Worm (Caenorhabditis elegans) whole organism, L1 larva: ENCODE results near the gene F11G11.15.
A peak's percentile ranks its signal among the peaks of the same experiment; 100 is the strongest.
"Not testable (repeated sequence)": the region's sequence is repeated elsewhere in the genome, so short reads cannot be mapped to it uniquely, and the experiment has no call there.

Source experiments
- C04F5.9 ChIP-seq: sonication (generic microtip); optimal IDR thresholded peaks from 2 replicates; lab custom pipeline; 2016; ENCODE audit warnings: missing genetic modification characterization, missing compliant biosample characterization
- C16A3.4 ChIP-seq: fragments of 150-350 bp; optimal IDR thresholded peaks from 2 replicates; lab custom pipeline; 2014; ENCODE audit warnings: missing biosample characterization, missing genetic modification characterization
- C34B4.2 ChIP-seq: sonication (generic microtip); optimal IDR thresholded peaks from 2 replicates; lab custom pipeline; 2017; ENCODE audit warnings: mild to moderate bottlenecking, missing genetic modification characterization, missing compliant biosample characterization
- Y116A8C.19 ChIP-seq: sonication (generic microtip); optimal IDR thresholded peaks from 2 replicates; lab custom pipeline; 2016; ENCODE audit warnings: missing compliant biosample characterization, missing genetic modification characterization, borderline replicate concordance
- alr-1 ChIP-seq: fragments of 200-800 bp; sonication (Bioruptor generic); optimal IDR thresholded peaks from 2 replicates; lab custom pipeline; 2018; ENCODE audit warnings: borderline replicate concordance, mild to moderate bottlenecking, missing genetic modification characterization, missing compliant biosample characterization
- aly-2 ChIP-seq: fragments of 150-350 bp; optimal IDR thresholded peaks from 2 replicates; lab custom pipeline; 2014; ENCODE audit warnings: missing biosample characterization, missing genetic modification characterization
- blmp-1 ChIP-seq: fragments of 150-350 bp; optimal IDR thresholded peaks from 2 replicates; lab custom pipeline; 2014; ENCODE audit warnings: missing biosample characterization, missing genetic modification characterization
- ceh-8 ChIP-seq: fragments of 200-800 bp; sonication (Bioruptor generic); optimal IDR thresholded peaks from 2 replicates; lab custom pipeline; 2018; ENCODE audit warnings: mild to moderate bottlenecking, missing genetic modification characterization, moderate library complexity, missing compliant biosample characterization
- ceh-82 ChIP-seq, 3 experiments: fragments of 150-350 bp in 1 of 3; sonication (generic microtip) in 2 of 3; optimal IDR thresholded peaks; 2 replicates each; lab custom pipeline; 2014 to 2017; ENCODE audit warnings: missing biosample characterization in 3 of 3, missing genetic modification characterization in 3 of 3
- ceh-88 ChIP-seq: fragments of 200-800 bp; sonication (Bioruptor generic); IDR thresholded peaks from 2 replicates; pipeline ENCODE4 v1.3.6; 2022; ENCODE audit warnings: missing genetic modification characterization, missing compliant biosample characterization
- ces-1 ChIP-seq: fragments of 150-350 bp; optimal IDR thresholded peaks from 2 replicates; lab custom pipeline; 2014; ENCODE audit warnings: missing biosample characterization, missing genetic modification reagents, missing genetic modification characterization
- dpl-1 ChIP-seq, 3 experiments: fragments of 150-350 bp in 2 of 3; sonication (generic microtip) in 1 of 3; optimal IDR thresholded peaks; 2 replicates each; lab custom pipeline; 2014 to 2017; ENCODE audit warnings: missing biosample characterization in 3 of 3, missing genetic modification characterization in 3 of 3, missing genetic modification reagents in 3 of 3
- dsc-1 ChIP-seq: sonication (generic microtip); optimal IDR thresholded peaks from 2 replicates; lab custom pipeline; 2016; ENCODE audit warnings: mild to moderate bottlenecking, missing genetic modification characterization, missing compliant biosample characterization
- efl-3 ChIP-seq: fragments of 200-800 bp; sonication (Bioruptor generic); optimal IDR thresholded peaks from 2 replicates; lab custom pipeline; 2018; ENCODE audit warnings: mild to moderate bottlenecking, missing genetic modification characterization, missing compliant biosample characterization
- egl-13 ChIP-seq: sonication (generic microtip); optimal IDR thresholded peaks from 2 replicates; lab custom pipeline; 2016; ENCODE audit warnings: missing genotype, missing genetic modification reagents, missing genetic modification characterization, missing compliant biosample characterization
- egl-27 ChIP-seq, 2 experiments: fragments of 150-350 bp in 1 of 2; sonication (generic microtip); optimal IDR thresholded peaks; 3 replicates each; lab custom pipeline; 2017 to 2018; ENCODE audit warnings: missing biosample characterization in 2 of 2, missing genetic modification characterization in 2 of 2, missing genetic modification reagents in 2 of 2
- elt-3 ChIP-seq, 6 experiments: fragments of 150-350 bp in 1 of 6; sonication (generic microtip); optimal IDR thresholded peaks; 2 replicates each; lab custom pipeline; 2017 to 2018; ENCODE audit warnings: missing biosample characterization in 6 of 6, missing genetic modification characterization in 6 of 6, inconsistent platforms in 1 of 6
- fkh-10 ChIP-seq: sonication (generic microtip); optimal IDR thresholded peaks from 2 replicates; lab custom pipeline; 2017; ENCODE audit warnings: missing biosample characterization, missing genetic modification reagents, missing genetic modification characterization
- fkh-4 ChIP-seq: sonication (generic microtip); optimal IDR thresholded peaks from 2 replicates; lab custom pipeline; 2016; ENCODE audit warnings: missing compliant biosample characterization, missing genetic modification characterization, borderline replicate concordance
- fos-1 ChIP-seq: fragments of 150-350 bp; optimal IDR thresholded peaks from 2 replicates; lab custom pipeline; 2014; ENCODE audit warnings: missing biosample characterization, missing genetic modification characterization
- grh-1 ChIP-seq: fragments of 200-800 bp; sonication (Bioruptor generic); IDR thresholded peaks from 2 replicates; pipeline ENCODE4 v1.3.6; 2022; ENCODE audit warnings: missing genetic modification reagents, missing genetic modification characterization, missing compliant biosample characterization
- hlh-17 ChIP-seq: fragments of 200-800 bp; sonication (Bioruptor generic); optimal IDR thresholded peaks from 2 replicates; lab custom pipeline; 2018; ENCODE audit warnings: missing genetic modification characterization, mild to moderate bottlenecking, missing compliant biosample characterization, moderate library complexity, borderline replicate concordance
- irx-1 ChIP-seq: sonication (generic microtip); optimal IDR thresholded peaks from 2 replicates; lab custom pipeline; 2016; ENCODE audit warnings: missing genetic modification characterization, missing compliant biosample characterization
- jun-1 ChIP-seq: fragments of 150-350 bp; optimal IDR thresholded peaks from 2 replicates; lab custom pipeline; 2014; ENCODE audit warnings: missing biosample characterization, missing genetic modification reagents, missing genetic modification characterization
- lin-14 ChIP-seq: fragments of 200-800 bp; sonication (Bioruptor generic); optimal IDR thresholded peaks from 2 replicates; lab custom pipeline; 2018; ENCODE audit warnings: mild to moderate bottlenecking, missing genetic modification characterization, moderate library complexity, missing compliant biosample characterization
- lin-35 ChIP-seq, 2 experiments: fragments of 150-350 bp; optimal IDR thresholded peaks; 2 replicates each; lab custom pipeline; 2014; ENCODE audit warnings: missing biosample characterization in 2 of 2, missing genetic modification characterization in 2 of 2, missing genetic modification reagents in 2 of 2
- mab-9 ChIP-seq: fragments of 200-800 bp; sonication (Bioruptor generic); IDR thresholded peaks from 2 replicates; pipeline ENCODE4 v1.3.6; 2022; ENCODE audit warnings: missing genetic modification reagents, missing genetic modification characterization, missing compliant biosample characterization
- nhr-12 ChIP-seq: sonication (generic microtip); optimal IDR thresholded peaks from 2 replicates; lab custom pipeline; 2017; ENCODE audit warnings: missing biosample characterization, missing genetic modification characterization
- nhr-237 ChIP-seq: fragments of 150-350 bp; optimal IDR thresholded peaks from 2 replicates; lab custom pipeline; 2014; ENCODE audit warnings: missing biosample characterization, missing genetic modification characterization
- nhr-28 ChIP-seq: fragments of 150-350 bp; optimal IDR thresholded peaks from 2 replicates; lab custom pipeline; 2014; ENCODE audit warnings: missing biosample characterization, missing genetic modification characterization
- nhr-47 ChIP-seq: sonication (generic microtip); optimal IDR thresholded peaks from 2 replicates; lab custom pipeline; 2016; ENCODE audit warnings: mild to moderate bottlenecking, missing genetic modification characterization, moderate library complexity, missing compliant biosample characterization
- nhr-90 ChIP-seq: sonication (generic microtip); optimal IDR thresholded peaks from 2 replicates; lab custom pipeline; 2016; ENCODE audit warnings: mild to moderate bottlenecking, missing genetic modification characterization, missing compliant biosample characterization; ENCODE audit not compliant: poor library complexity
- pag-3 ChIP-seq: sonication (generic microtip); optimal IDR thresholded peaks from 2 replicates; lab custom pipeline; 2017; ENCODE audit warnings: missing genetic modification characterization, mild to moderate bottlenecking, missing compliant biosample characterization, antibody characterized with exemption, borderline replicate concordance; ENCODE audit not compliant: insufficient read depth
- pax-3 ChIP-seq: fragments of 200-800 bp; sonication (Bioruptor generic); optimal IDR thresholded peaks from 2 replicates; lab custom pipeline; 2018; ENCODE audit warnings: mild to moderate bottlenecking, missing genetic modification characterization, moderate library complexity, missing compliant biosample characterization
- pqm-1 ChIP-seq: sonication (generic microtip); optimal IDR thresholded peaks from 3 replicates; lab custom pipeline; 2017; ENCODE audit warnings: missing biosample characterization, missing genetic modification characterization
- skn-1 ChIP-seq: fragments of 150-350 bp; optimal IDR thresholded peaks from 2 replicates; lab custom pipeline; 2014; ENCODE audit warnings: missing biosample characterization, missing genetic modification characterization
- snu-23 ChIP-seq: sonication (generic microtip); optimal IDR thresholded peaks from 2 replicates; lab custom pipeline; 2016; ENCODE audit warnings: missing genetic modification characterization, missing compliant biosample characterization
- unc-62 ChIP-seq: fragments of 150-350 bp; optimal IDR thresholded peaks from 2 replicates; lab custom pipeline; 2014; ENCODE audit warnings: missing biosample characterization, missing genetic modification reagents, missing genetic modification characterization
- unc-86 ChIP-seq: sonication (generic microtip); optimal IDR thresholded peaks from 2 replicates; lab custom pipeline; 2016; ENCODE audit warnings: missing genetic modification characterization, missing compliant biosample characterization
- unc-98 ChIP-seq: fragments of 200-800 bp; sonication (Bioruptor generic); IDR thresholded peaks from 2 replicates; pipeline ENCODE4 v1.3.6; 2022; ENCODE audit warnings: missing genetic modification characterization, missing compliant biosample characterization
- vab-15 ChIP-seq: sonication (generic microtip); optimal IDR thresholded peaks from 2 replicates; lab custom pipeline; 2017; ENCODE audit warnings: missing genotype, mild to moderate bottlenecking, missing genetic modification characterization, missing compliant biosample characterization
- xbp-1 ChIP-seq: sonication (generic microtip); optimal IDR thresholded peaks from 2 replicates; lab custom pipeline; 2016; ENCODE audit warnings: missing genetic modification characterization, missing compliant biosample characterization
- zag-1 ChIP-seq: fragments of 150-350 bp; optimal IDR thresholded peaks from 2 replicates; lab custom pipeline; 2014; ENCODE audit warnings: missing biosample characterization, missing genetic modification characterization
- ztf-4 ChIP-seq: fragments of 150-350 bp; optimal IDR thresholded peaks from 2 replicates; lab custom pipeline; 2014; ENCODE audit warnings: missing biosample characterization, missing genetic modification characterization

The F11G11.15 gene

ce11 chrII:4874335-4874861, at the start of gene F11G11.15:
Gene F11G11.15, plus strand, starts transcription at chrII:4874845.
- TF ChIP-seq ceh-8 (GFP tag; lab: Kevin White, UChicago) (no peak), blmp-1 (tag; lab: Kevin White, UChicago) (peak; percentile 77), elt-3 (tag; optimal IDR thresholded peaks at IDR 0.05; lab: Kevin White, UChicago) (peak in 1 of 6 experiments; percentile 5)

- not testable (repeated sequence) for TF ChIP-seq ceh-82 (tag; optimal IDR thresholded peaks at IDR 0.05; lab: Kevin White, UChicago); ces-1; snu-23 (GFP tag; lab: Kevin White, UChicago)
These were observed 49.5 kb upstream of the F11G11.15 start, which contains the start of the genes C33F10.8 and msp-40 for ce11 chrII:4825133-4825532. Gene C33F10.8, minus strand, starts transcription at chrII:4825233. Gene msp-40, plus strand, starts transcription at chrII:4825414.

- no peak for TF ChIP-seq lin-14 (GFP tag; lab: Kevin White, UChicago)
- TF ChIP-seq nhr-12 (tag; lab: Kevin White, UChicago) = no peak
- TF ChIP-seq dpl-1 (GFP tag; optimal IDR thresholded peaks at IDR 0.05; lab: Kevin White, UChicago) = peak; percentile 95 to 98 (median 97)
- TF ChIP-seq fos-1 (tag; lab: Kevin White, UChicago) = no peak
- TF ChIP-seq dsc-1 (tag; lab: Kevin White, UChicago) = peak; percentile 37
- no peak for TF ChIP-seq pqm-1 (tag; lab: Kevin White, UChicago)
- TF ChIP-seq xbp-1 (tag; lab: Kevin White, UChicago) = peak; percentile 64
- peak; percentile 21 for TF ChIP-seq unc-86 (tag; lab: Kevin White, UChicago)
- TF ChIP-seq egl-13 (tag; lab: Kevin White, UChicago) = no peak
- TF ChIP-seq hlh-17 (GFP tag; lab: Kevin White, UChicago) = no peak
- TF ChIP-seq jun-1 (tag; lab: Kevin White, UChicago) = no peak
- TF ChIP-seq C04F5.9 (tag; lab: Kevin White, UChicago) = no peak
- peak; percentile 13 for TF ChIP-seq pag-3 (tag; lab: Kevin White, UChicago)
- peak; percentile 37 for TF ChIP-seq irx-1
- TF ChIP-seq grh-1 (GFP tag; lab: Robert Waterston, UW) = no peak
- TF ChIP-seq efl-3 (GFP tag; lab: Kevin White, UChicago) = no peak
- TF ChIP-seq nhr-237 (tag; lab: Kevin White, UChicago) = no peak
- no peak for TF ChIP-seq fkh-10 (GFP tag; lab: Kevin White, UChicago)
- no peak for TF ChIP-seq fkh-4
- peak; percentile 98 for TF ChIP-seq lin-35 (GFP tag; optimal IDR thresholded peaks at IDR 0.05; lab: Kevin White, UChicago)
- peak; percentile 68 for TF ChIP-seq nhr-47 (tag; lab: Kevin White, UChicago)
- TF ChIP-seq nhr-90 (tag; lab: Kevin White, UChicago) = peak; percentile 46
- TF ChIP-seq C34B4.2 (tag; lab: Kevin White, UChicago) = no peak
- TF ChIP-seq ceh-8 (GFP tag; lab: Kevin White, UChicago) = no peak
- no peak for TF ChIP-seq alr-1 (tag; lab: Kevin White, UChicago)
- no peak for TF ChIP-seq aly-2 (tag; lab: Kevin White, UChicago)
- no peak for TF ChIP-seq unc-62
- no peak for TF ChIP-seq vab-15 (tag; lab: Kevin White, UChicago)
- peak; percentile 57 for TF ChIP-seq C16A3.4 (tag; lab: Kevin White, UChicago)
- TF ChIP-seq nhr-28 (tag; lab: Kevin White, UChicago) = no peak
- TF ChIP-seq ztf-4 = no peak
- peak; percentile 51 for TF ChIP-seq blmp-1 (tag; lab: Kevin White, UChicago)
- TF ChIP-seq snu-23 (GFP tag; lab: Kevin White, UChicago) = no peak
- no peak for TF ChIP-seq pax-3 (tag; lab: Kevin White, UChicago)
- no peak for TF ChIP-seq unc-98 (GFP tag; lab: Robert Waterston, UW)
- no peak for TF ChIP-seq ceh-88
- no peak for TF ChIP-seq zag-1 (tag; lab: Kevin White, UChicago)
- no peak for TF ChIP-seq Y116A8C.19 (tag; lab: Kevin White, UChicago)
- TF ChIP-seq elt-3 (tag; optimal IDR thresholded peaks at IDR 0.05; lab: Kevin White, UChicago) = peak in 1 of 6 experiments; percentile 34
- no peak for TF ChIP-seq mab-9
- TF ChIP-seq egl-27 (tag; optimal IDR thresholded peaks at IDR 0.05; lab: Kevin White, UChicago) = no peak
- no peak for TF ChIP-seq skn-1 (tag; lab: Kevin White, UChicago)
These were observed 46.7 kb upstream of the F11G11.15 start, which contains the start of the genes fbxb-88 and tbck-1 for ce11 chrII:4827734-4828609. Gene fbxb-88, minus strand, starts transcription at chrII:4827884. Gene tbck-1, plus strand, starts transcription at chrII:4828559.
